Worm (Caenorhabditis elegans) whole organism, midembryonic: Measurements from ENCODE around the gene msrp-3.

Experiments
- T22C8.4 ChIP-seq: fragments of 200-800 bp; sonication (Bioruptor generic); IDR thresholded peaks from 2 replicates; pipeline ENCODE4 v1.3.6; 2022; ENCODE audit warnings: missing genetic modification characterization, missing compliant biosample characterization
- cog-1 ChIP-seq: sonication (generic microtip); optimal IDR thresholded peaks from 2 replicates; lab custom pipeline; 2016; ENCODE audit warnings: missing genetic modification characterization, missing compliant biosample characterization
- klf-2 ChIP-seq: fragments of 200-800 bp; sonication (Bioruptor generic); conservative IDR thresholded peaks from 2 replicates; pipeline ENCODE4 v1.3.6; 2022; ENCODE audit warnings: missing genetic modification reagents, missing genetic modification characterization, missing compliant biosample characterization

- TF ChIP-seq T22C8.4 (no peak), cog-1 (tag; lab: Kevin White, UChicago) (no peak), klf-2 (GFP tag; lab: Robert Waterston, UW) (no peak)
These were observed 1.7 kb downstream of the msrp-3 start, which contains the start of gene F46F5.5 for ce11 chrII:812917-813316.
